Worm (Caenorhabditis elegans) whole organism, L3 larva: ENCODE data around the gene srg-27.

Experiments used
- R02D3.7 ChIP-seq: fragments of 150-350 bp; optimal IDR thresholded peaks from 2 replicates; lab custom pipeline; 2014; ENCODE audit warnings: missing biosample characterization, missing genetic modification characterization
- aly-2 ChIP-seq: fragments of 150-350 bp; optimal IDR thresholded peaks from 2 replicates; lab custom pipeline; 2014; ENCODE audit warnings: missing biosample characterization, missing genetic modification characterization
- ama-1 ChIP-seq: fragments of 150-350 bp; optimal IDR thresholded peaks from 2 replicates; lab custom pipeline; 2018
- ceh-16 ChIP-seq: sonication (generic microtip); optimal IDR thresholded peaks from 2 replicates; lab custom pipeline; 2017; ENCODE audit warnings: missing biosample characterization, missing genetic modification characterization
- ceh-28 ChIP-seq: fragments of 150-350 bp; optimal IDR thresholded peaks from 2 replicates; lab custom pipeline; 2014; ENCODE audit warnings: missing biosample characterization, missing genetic modification reagents, missing genetic modification characterization
- ceh-82 ChIP-seq: fragments of 150-350 bp; optimal IDR thresholded peaks from 2 replicates; lab custom pipeline; 2014; ENCODE audit warnings: missing biosample characterization, missing genetic modification characterization
- ceh-9 ChIP-seq: sonication (generic microtip); optimal IDR thresholded peaks from 2 replicates; lab custom pipeline; 2018; ENCODE audit warnings: missing biosample characterization, missing genetic modification characterization
- daf-12 ChIP-seq: fragments of 150-350 bp; optimal IDR thresholded peaks from 2 replicates; lab custom pipeline; 2014; ENCODE audit warnings: missing biosample characterization, missing genetic modification reagents, missing genetic modification characterization
- egl-5 ChIP-seq: fragments of 150-350 bp; optimal IDR thresholded peaks from 2 replicates; lab custom pipeline; 2017; ENCODE audit warnings: missing biosample characterization, missing genetic modification reagents, missing genetic modification characterization, inconsistent platforms
- elt-1 ChIP-seq: fragments of 150-350 bp; optimal IDR thresholded peaks from 2 replicates; lab custom pipeline; 2014; ENCODE audit warnings: missing biosample characterization, missing genetic modification characterization
- elt-2 ChIP-seq: sonication (generic microtip); optimal IDR thresholded peaks from 2 replicates; lab custom pipeline; 2016; ENCODE audit warnings: missing genetic modification reagents, mild to moderate bottlenecking, missing genetic modification characterization, missing compliant biosample characterization
- elt-3 ChIP-seq, 3 experiments: fragments of 150-350 bp in 1 of 3; sonication (generic microtip) in 2 of 3; optimal IDR thresholded peaks; 2 replicates in 2 of 3; 4 replicates in 1 of 3; lab custom pipeline; 2014 to 2017; ENCODE audit warnings: missing biosample characterization in 3 of 3, missing genetic modification characterization in 3 of 3
- eor-1 ChIP-seq, 2 experiments: fragments of 150-350 bp; optimal IDR thresholded peaks; 2 replicates each; lab custom pipeline; 2014 to 2018; ENCODE audit warnings: missing biosample characterization in 2 of 2, missing genetic modification characterization in 2 of 2
- fkh-10 ChIP-seq: sonication (generic microtip); optimal IDR thresholded peaks from 2 replicates; lab custom pipeline; 2017; ENCODE audit warnings: missing biosample characterization, missing genetic modification reagents, missing genetic modification characterization
- fkh-2 ChIP-seq: fragments of 150-350 bp; optimal IDR thresholded peaks from 2 replicates; lab custom pipeline; 2014; ENCODE audit warnings: missing biosample characterization, missing genetic modification reagents, missing genetic modification characterization
- fos-1 ChIP-seq: fragments of 150-350 bp; optimal IDR thresholded peaks from 2 replicates; lab custom pipeline; 2014; ENCODE audit warnings: missing biosample characterization, missing genetic modification characterization
- hmg-11 ChIP-seq: sonication (generic microtip); optimal IDR thresholded peaks from 2 replicates; lab custom pipeline; 2016; ENCODE audit warnings: missing genetic modification characterization, missing compliant biosample characterization
- jun-1 ChIP-seq: fragments of 150-350 bp; optimal IDR thresholded peaks from 2 replicates; lab custom pipeline; 2014; ENCODE audit warnings: missing biosample characterization, missing genetic modification reagents, missing genetic modification characterization
- lin-15B ChIP-seq: fragments of 150-350 bp; optimal IDR thresholded peaks from 2 replicates; lab custom pipeline; 2014; ENCODE audit warnings: missing biosample characterization, missing genetic modification characterization
- lsy-12 ChIP-seq: sonication (generic microtip); optimal IDR thresholded peaks from 2 replicates; lab custom pipeline; 2016; ENCODE audit warnings: mild to moderate bottlenecking, missing genetic modification characterization, missing compliant biosample characterization
- mml-1 ChIP-seq: fragments of 150-350 bp; sonication (generic microtip); optimal IDR thresholded peaks from 3 replicates; lab custom pipeline; 2014; ENCODE audit warnings: missing biosample characterization, missing genetic modification characterization
- nfya-1 ChIP-seq: sonication (generic microtip); optimal IDR thresholded peaks from 2 replicates; lab custom pipeline; 2017; ENCODE audit warnings: missing genetic modification characterization, mild to moderate bottlenecking, missing compliant biosample characterization, antibody characterized with exemption, moderate library complexity; ENCODE audit not compliant: insufficient read depth
- nhr-12 ChIP-seq: fragments of 150-350 bp; optimal IDR thresholded peaks from 2 replicates; lab custom pipeline; 2014; ENCODE audit warnings: missing biosample characterization, missing genetic modification characterization
- nhr-23 ChIP-seq: fragments of 150-350 bp; optimal IDR thresholded peaks from 2 replicates; lab custom pipeline; 2014; ENCODE audit warnings: missing biosample characterization, missing genetic modification reagents, missing genetic modification characterization
- nhr-237 ChIP-seq: fragments of 150-350 bp; optimal IDR thresholded peaks from 2 replicates; lab custom pipeline; 2014; ENCODE audit warnings: missing biosample characterization, missing genetic modification characterization
- nhr-25 ChIP-seq: sonication (generic microtip); optimal IDR thresholded peaks from 2 replicates; lab custom pipeline; 2017; ENCODE audit warnings: missing biosample characterization, missing genetic modification characterization
- nhr-43 ChIP-seq: sonication (generic microtip); optimal IDR thresholded peaks from 2 replicates; lab custom pipeline; 2016; ENCODE audit warnings: mild to moderate bottlenecking, missing genetic modification characterization, missing compliant biosample characterization; ENCODE audit not compliant: poor library complexity, severe bottlenecking
- nhr-67 ChIP-seq: fragments of 150-350 bp; optimal IDR thresholded peaks from 2 replicates; lab custom pipeline; 2014; ENCODE audit warnings: missing biosample characterization, missing genetic modification characterization
- nhr-76 ChIP-seq: fragments of 150-350 bp; sonication (generic microtip); optimal IDR thresholded peaks from 5 replicates; lab custom pipeline; 2014; ENCODE audit warnings: missing biosample characterization, missing genetic modification characterization
- nhr-77 ChIP-seq: fragments of 150-350 bp; optimal IDR thresholded peaks from 2 replicates; lab custom pipeline; 2014; ENCODE audit warnings: missing biosample characterization, missing genetic modification characterization
- pha-4 ChIP-seq: fragments of 150-350 bp; optimal IDR thresholded peaks from 2 replicates; lab custom pipeline; 2014; ENCODE audit warnings: missing biosample characterization, missing genetic modification reagents, missing genetic modification characterization
- pqm-1 ChIP-seq: fragments of 150-350 bp; optimal IDR thresholded peaks from 2 replicates; lab custom pipeline; 2017; ENCODE audit warnings: missing biosample characterization, missing genetic modification characterization, inconsistent platforms
- sea-2 ChIP-seq: fragments of 150-350 bp; sonication (generic microtip); optimal IDR thresholded peaks from 4 replicates; lab custom pipeline; 2014; ENCODE audit warnings: missing biosample characterization, missing genetic modification reagents, missing genetic modification characterization
- snpc-4 ChIP-seq: fragments of 150-350 bp; optimal IDR thresholded peaks from 2 replicates; lab custom pipeline; 2014; ENCODE audit warnings: missing biosample characterization, missing genetic modification characterization
- tbx-2 ChIP-seq: sonication (generic microtip); optimal IDR thresholded peaks from 2 replicates; lab custom pipeline; 2016; ENCODE audit warnings: mild to moderate bottlenecking, missing genetic modification characterization, missing compliant biosample characterization
- unc-39 ChIP-seq: sonication (generic microtip); optimal IDR thresholded peaks from 4 replicates; lab custom pipeline; 2017; ENCODE audit warnings: missing biosample characterization, missing genetic modification characterization
- unc-62 ChIP-seq: fragments of 150-350 bp; sonication (generic microtip); optimal IDR thresholded peaks from 4 replicates; lab custom pipeline; 2014; ENCODE audit warnings: missing biosample characterization, missing genetic modification reagents, missing genetic modification characterization
- zag-1 ChIP-seq: fragments of 150-350 bp; optimal IDR thresholded peaks from 2 replicates; lab custom pipeline; 2014; ENCODE audit warnings: missing biosample characterization, missing genetic modification characterization
- ztf-11 ChIP-seq: fragments of 150-350 bp; optimal IDR thresholded peaks from 2 replicates; lab custom pipeline; 2014; ENCODE audit warnings: missing biosample characterization, missing genetic modification characterization
- ztf-4 ChIP-seq: fragments of 150-350 bp; optimal IDR thresholded peaks from 2 replicates; lab custom pipeline; 2014; ENCODE audit warnings: missing biosample characterization, missing genetic modification characterization

srg-27 gene

DNA sequence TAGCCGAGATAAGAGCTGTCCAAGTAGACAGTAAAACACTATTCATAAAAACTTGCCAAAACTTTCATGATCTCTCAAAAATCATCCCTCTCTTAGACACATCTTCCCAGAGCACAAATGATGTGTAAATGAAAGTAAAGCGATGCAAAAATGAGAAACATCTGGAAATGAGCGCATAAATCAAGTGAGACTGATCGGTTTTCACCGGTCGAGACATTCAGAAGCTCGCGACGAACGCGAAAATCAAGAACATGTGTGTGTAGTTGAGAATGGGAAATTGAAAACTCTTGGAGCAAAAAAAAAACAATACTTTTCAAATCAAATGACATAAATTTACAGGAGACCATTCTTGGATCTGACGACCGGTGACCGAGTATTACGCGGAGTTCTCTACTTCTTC lies 35.2 kb upstream of the srg-27 start:
- no peak for TF ChIP-seq jun-1 (tag; lab: Kevin White, UChicago)

DNA sequence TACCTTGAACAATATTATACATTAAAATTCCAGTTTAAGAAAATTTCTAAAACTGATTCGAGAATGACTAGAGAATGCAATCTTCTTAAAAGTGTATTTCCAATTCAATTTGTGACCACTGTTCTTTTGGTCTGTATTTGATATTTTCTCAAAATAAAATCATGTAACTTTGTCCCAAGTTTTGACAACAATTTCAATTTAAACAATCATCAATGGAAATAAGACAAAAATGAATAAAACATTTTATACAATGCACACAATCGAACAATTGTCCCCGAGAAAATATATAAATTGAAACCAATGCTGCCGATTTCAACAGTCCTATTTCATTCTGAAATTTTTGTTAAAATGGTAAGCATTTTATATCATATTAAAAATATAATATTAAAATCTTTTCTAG lies 28.0 kb upstream of the srg-27 start, which contains the start of gene C10G8.4:
TSS of gene C10G8.4 (plus strand) at position 301 of the 400 bp plus-strand sequence.
- TF ChIP-seq eor-1 (tag; optimal IDR thresholded peaks at IDR 0.05; lab: Kevin White, UChicago) (no peak), ceh-28 (no peak), pqm-1 (tag; lab: Kevin White, UChicago) (no peak), nhr-67 (tag; lab: Kevin White, UChicago) (no peak), daf-12 (tag; lab: Kevin White, UChicago) (no peak), elt-3 (tag; optimal IDR thresholded peaks at IDR 0.05; lab: Kevin White, UChicago) (no peak), snpc-4 (no peak), mml-1 (tag; lab: Kevin White, UChicago) (no peak), ceh-16 (tag; lab: Kevin White, UChicago) (no peak), elt-2 (tag; lab: Kevin White, UChicago) (no peak), egl-5 (tag; lab: Kevin White, UChicago) (no peak), unc-39 (tag; lab: Kevin White, UChicago) (no peak), fos-1 (tag; lab: Kevin White, UChicago) (no peak), tbx-2 (tag; lab: Kevin White, UChicago) (no peak)

DNA sequence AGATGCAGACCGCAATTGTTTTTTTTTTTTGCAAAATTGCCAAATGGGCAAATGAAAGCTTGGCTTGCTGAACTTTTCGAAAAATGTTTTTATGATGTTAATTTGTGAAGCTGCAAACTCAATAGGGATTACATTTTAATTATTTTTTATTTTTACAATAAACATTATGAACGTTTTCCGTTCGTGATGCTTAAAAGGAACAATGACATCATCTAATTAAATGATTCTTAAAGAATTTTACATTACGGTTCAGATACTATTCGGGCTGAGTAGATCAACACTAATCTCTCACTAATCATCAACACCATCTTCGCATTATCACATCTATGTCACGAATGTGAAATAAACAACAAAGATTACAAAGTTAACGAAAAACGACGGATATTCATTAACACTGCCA lies 27.1 kb upstream of the srg-27 start, which contains the start of gene C10G8.3:
TSS of gene C10G8.3 (plus strand) at position 301 of the 400 bp plus-strand sequence.
- no peak for TF ChIP-seq nhr-67 (tag; lab: Kevin White, UChicago)
- no peak for TF ChIP-seq ceh-16 (tag; lab: Kevin White, UChicago)
- TF ChIP-seq tbx-2 (tag; lab: Kevin White, UChicago), result no peak
- no peak for TF ChIP-seq snpc-4
- TF ChIP-seq nhr-23, result no peak
- no peak for TF ChIP-seq elt-1 (tag; lab: Kevin White, UChicago)
- no peak for TF ChIP-seq nfya-1
- TF ChIP-seq ceh-28, result no peak
- TF ChIP-seq ztf-11, result no peak
- no peak for TF ChIP-seq jun-1 (tag; lab: Kevin White, UChicago)
- TF ChIP-seq nhr-12 (tag; lab: Kevin White, UChicago), result no peak
- TF ChIP-seq fkh-10, result no peak
- no peak for TF ChIP-seq zag-1 (tag; lab: Kevin White, UChicago)
- TF ChIP-seq sea-2 (GFP tag; lab: Kevin White, UChicago), result no peak
- no peak for TF ChIP-seq ztf-4 (tag; lab: Kevin White, UChicago)
- no peak for TF ChIP-seq ama-1
- no peak for TF ChIP-seq nhr-76 (tag; lab: Kevin White, UChicago)
- TF ChIP-seq, all 47 proteins: peak for 0

DNA sequence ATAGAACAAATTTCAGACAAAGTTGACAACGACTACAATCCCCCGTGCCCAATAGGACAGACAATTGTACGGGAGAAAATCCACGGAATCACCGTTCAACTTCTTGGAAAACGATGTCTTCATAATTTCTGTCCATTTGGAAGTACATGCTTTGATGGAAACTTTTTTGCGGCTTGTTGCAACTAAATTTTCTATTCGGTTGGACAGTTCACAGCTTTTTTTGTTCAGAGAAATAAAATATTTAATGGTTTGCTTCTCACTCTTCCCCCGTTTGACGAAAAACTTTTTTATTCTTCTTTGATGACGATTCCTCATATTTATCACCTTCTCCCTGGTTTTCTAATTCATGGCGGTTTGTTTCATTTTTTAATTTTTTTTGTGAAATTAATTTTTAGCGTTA lies 25.5 kb upstream of the srg-27 start, which contains the start of gene C10G8.2:
TSS of gene C10G8.2 (plus strand) at position 301 of the 400 bp plus-strand sequence.
- TF ChIP-seq pha-4, result no peak
- TF ChIP-seq sea-2 (GFP tag; lab: Kevin White, UChicago), result no peak
- TF ChIP-seq ztf-11, result no peak
- no peak for TF ChIP-seq pqm-1 (tag; lab: Kevin White, UChicago)
- TF ChIP-seq nhr-237, result no peak
- no peak for TF ChIP-seq elt-2 (tag; lab: Kevin White, UChicago)
- TF ChIP-seq aly-2 (tag; lab: Kevin White, UChicago), result no peak
- no peak for TF ChIP-seq ceh-9
- no peak for TF ChIP-seq nhr-25 (tag; lab: Kevin White, UChicago)
- TF ChIP-seq nhr-43 (tag; lab: Kevin White, UChicago), result no peak
- TF ChIP-seq R02D3.7 (tag; lab: Kevin White, UChicago), result no peak
- TF ChIP-seq mml-1 (tag; lab: Kevin White, UChicago), result no peak
- no peak for TF ChIP-seq nhr-77 (tag; lab: Kevin White, UChicago)
- no peak for TF ChIP-seq ama-1

DNA sequence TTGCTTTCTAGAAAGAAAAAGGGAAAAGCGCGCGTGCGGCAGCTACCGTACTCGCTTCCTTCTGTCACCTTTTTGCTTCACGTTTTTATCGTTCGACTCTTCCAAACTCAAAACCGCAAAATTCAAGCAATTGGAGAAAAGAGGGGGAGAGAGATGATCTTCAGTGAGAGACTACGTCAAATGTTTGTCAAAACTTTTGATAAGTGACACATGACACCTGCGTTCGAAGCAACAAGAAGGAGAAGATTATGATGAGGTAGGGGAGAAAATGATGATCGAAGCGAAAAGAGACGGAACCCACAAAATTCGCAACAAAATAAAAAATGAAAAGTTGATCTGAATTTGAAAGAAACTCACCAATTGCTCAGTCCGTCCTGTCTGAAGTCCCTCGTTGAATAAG lies 21.2 kb upstream of the srg-27 start:
- TF ChIP-seq hmg-11 (tag; lab: Kevin White, UChicago), result no peak
- TF ChIP-seq ceh-16 (tag; lab: Kevin White, UChicago), result no peak
- TF ChIP-seq lin-15B, result no peak
- no peak for TF ChIP-seq nhr-12 (tag; lab: Kevin White, UChicago)
- no peak for TF ChIP-seq ztf-4 (tag; lab: Kevin White, UChicago)
- no peak for TF ChIP-seq elt-2 (tag; lab: Kevin White, UChicago)
- no peak for TF ChIP-seq elt-1 (tag; lab: Kevin White, UChicago)
- TF ChIP-seq nhr-25 (tag; lab: Kevin White, UChicago), result no peak
- no peak for TF ChIP-seq egl-5 (tag; lab: Kevin White, UChicago)
- TF ChIP-seq nhr-237, result no peak
- TF ChIP-seq lsy-12 (tag; lab: Kevin White, UChicago), result no peak
- no peak for TF ChIP-seq aly-2 (tag; lab: Kevin White, UChicago)
- no peak for TF ChIP-seq fkh-2 (tag; lab: Kevin White, UChicago)
- TF ChIP-seq nhr-67 (tag; lab: Kevin White, UChicago), result no peak
- no peak for TF ChIP-seq tbx-2 (tag; lab: Kevin White, UChicago)
- TF ChIP-seq unc-62 (GFP tag; lab: Kevin White, UChicago), result no peak
- no peak for TF ChIP-seq fos-1 (tag; lab: Kevin White, UChicago)
- no peak for TF ChIP-seq daf-12 (tag; lab: Kevin White, UChicago)
- no peak for TF ChIP-seq nhr-23
- no peak for TF ChIP-seq ceh-82 (tag; lab: Kevin White, UChicago)
